Fruit fly (Drosophila melanogaster) whole organism, embryonic: ENCODE data around the gene Trpgamma.

ENCODE experiments used
- ATbp ChIP-seq: fragments of 200-800 bp; sonication (Bioruptor generic); optimal IDR thresholded peaks from 2 replicates; lab custom pipeline; 2017; ENCODE audit warnings: missing biosample characterization, mild to moderate bottlenecking, missing genetic modification characterization, missing genetic modification reagents
- Bteb2 ChIP-seq: fragments of 200-800 bp; sonication (Bioruptor generic); optimal IDR thresholded peaks from 2 replicates; lab custom pipeline; 2016; ENCODE audit warnings: missing biosample characterization, missing genetic modification characterization
- CG10274 ChIP-seq: fragments of 200-800 bp; sonication (Bioruptor generic); optimal IDR thresholded peaks from 3 replicates; lab custom pipeline; 2017; ENCODE audit warnings: missing biosample characterization, mild to moderate bottlenecking, missing genetic modification characterization
- CG10431 ChIP-seq: fragments of 200-800 bp; sonication (Bioruptor generic); optimal IDR thresholded peaks from 3 replicates; lab custom pipeline; 2018; ENCODE audit warnings: missing biosample characterization, mild to moderate bottlenecking, missing genetic modification characterization
- CG14441 ChIP-seq: fragments of 200-800 bp; sonication (Bioruptor generic); IDR thresholded peaks from 2 replicates; pipeline ENCODE4 v1.3.6; 2022; ENCODE audit warnings: missing biosample characterization, missing genetic modification characterization
- CG16815 ChIP-seq: fragments of 200-800 bp; sonication (Bioruptor generic); optimal IDR thresholded peaks from 3 replicates; lab custom pipeline; 2017; ENCODE audit warnings: missing biosample characterization, mild to moderate bottlenecking, missing genetic modification characterization
- CG17359 ChIP-seq: fragments of 200-800 bp; sonication (Bioruptor generic); optimal IDR thresholded peaks from 3 replicates; lab custom pipeline; 2018; ENCODE audit warnings: missing biosample characterization, mild to moderate bottlenecking, missing genetic modification characterization, moderate library complexity
- CG17361 ChIP-seq: fragments of 200-800 bp; sonication (Bioruptor generic); IDR thresholded peaks from 3 replicates; pipeline ENCODE4 v1.3.6; 2022; ENCODE audit warnings: missing biosample characterization, missing genetic modification characterization
- CG17568 ChIP-seq: fragments of 200-800 bp; sonication (Bioruptor generic); optimal IDR thresholded peaks from 2 replicates; lab custom pipeline; 2018; ENCODE audit warnings: missing biosample characterization, mild to moderate bottlenecking, missing genetic modification characterization, moderate library complexity
- CG2199 ChIP-seq: fragments of 200-800 bp; sonication (Bioruptor generic); IDR thresholded peaks from 3 replicates; pipeline ENCODE4 v1.3.6; 2022; ENCODE audit warnings: missing biosample characterization, missing genetic modification characterization
- CG2889 ChIP-seq: fragments of 200-800 bp; sonication (Bioruptor generic); IDR thresholded peaks from 3 replicates; pipeline ENCODE4 v1.3.6; 2022; ENCODE audit warnings: missing biosample characterization, missing genetic modification characterization
- CG30431 ChIP-seq: fragments of 200-800 bp; sonication (Bioruptor generic); optimal IDR thresholded peaks from 2 replicates; lab custom pipeline; 2017; ENCODE audit warnings: missing biosample characterization, missing genetic modification characterization
- CG3065 ChIP-seq: fragments of 200-800 bp; sonication (Bioruptor generic); optimal IDR thresholded peaks from 2 replicates; lab custom pipeline; 2016; ENCODE audit warnings: missing biosample characterization, missing genetic modification characterization
- CG3163 ChIP-seq: fragments of 200-800 bp; sonication (Bioruptor generic); optimal IDR thresholded peaks from 3 replicates; lab custom pipeline; 2016; ENCODE audit warnings: missing biosample characterization, missing genetic modification characterization
- CG3407 ChIP-seq: fragments of 200-800 bp; sonication (Bioruptor generic); optimal IDR thresholded peaks from 2 replicates; lab custom pipeline; 2018; ENCODE audit warnings: missing biosample characterization, mild to moderate bottlenecking, missing genetic modification characterization
- CG4328 ChIP-seq: fragments of 200-800 bp; sonication (Bioruptor generic); optimal IDR thresholded peaks from 3 replicates; lab custom pipeline; 2017; ENCODE audit warnings: missing biosample characterization, missing genetic modification reagents, missing genetic modification characterization
- CG43689 ChIP-seq: fragments of 200-800 bp; sonication (Bioruptor generic); IDR thresholded peaks from 2 replicates; pipeline ENCODE4 v1.3.6; 2022; ENCODE audit warnings: missing biosample characterization, missing genetic modification characterization
- CG6683 ChIP-seq: fragments of 200-800 bp; sonication (Bioruptor generic); optimal IDR thresholded peaks from 2 replicates; lab custom pipeline; 2017; ENCODE audit warnings: missing biosample characterization, mild to moderate bottlenecking, missing genetic modification characterization, missing genetic modification reagents
- CG7357 ChIP-seq: fragments of 200-800 bp; sonication (Bioruptor generic); IDR thresholded peaks from 3 replicates; pipeline ENCODE4 v1.3.6; 2022; ENCODE audit warnings: missing biosample characterization, missing genetic modification characterization
- CG8281 ChIP-seq: fragments of 200-800 bp; sonication (Bioruptor generic); optimal IDR thresholded peaks from 2 replicates; lab custom pipeline; 2018; ENCODE audit warnings: missing biosample characterization, mild to moderate bottlenecking, missing genetic modification characterization, moderate library complexity
- Dip2 ChIP-seq: fragments of 200-800 bp; sonication (Bioruptor generic); IDR thresholded peaks from 2 replicates; pipeline ENCODE4 v1.3.6; 2022; ENCODE audit warnings: missing biosample characterization, missing genetic modification characterization
- Doc2 ChIP-seq: fragments of 200-800 bp; sonication (Bioruptor generic); IDR thresholded peaks from 2 replicates; pipeline ENCODE4 v1.3.6; 2022; ENCODE audit warnings: missing biosample characterization, missing genetic modification characterization
- ERR ChIP-seq: fragments of 200-800 bp; sonication (Bioruptor generic); optimal IDR thresholded peaks from 2 replicates; lab custom pipeline; 2016; ENCODE audit warnings: missing biosample characterization, missing genetic modification characterization
- GATAe ChIP-seq: fragments of 200-800 bp; sonication (Bioruptor generic); conservative IDR thresholded peaks from 2 replicates; pipeline ENCODE4 v1.3.6; 2022; ENCODE audit warnings: missing biosample characterization, missing genetic modification characterization
- HLHmδ ChIP-seq: fragments of 200-800 bp; sonication (Bioruptor generic); optimal IDR thresholded peaks from 2 replicates; lab custom pipeline; 2018; ENCODE audit warnings: missing biosample characterization, mild to moderate bottlenecking, missing genetic modification characterization, moderate library complexity
- Hey ChIP-seq: fragments of 200-800 bp; sonication (Bioruptor generic); optimal IDR thresholded peaks from 3 replicates; lab custom pipeline; 2018; ENCODE audit warnings: missing biosample characterization, mild to moderate bottlenecking, missing genetic modification characterization
- MBD-R2 ChIP-seq: fragments of 200-800 bp; sonication (Bioruptor generic); IDR thresholded peaks from 2 replicates; pipeline ENCODE4 v1.3.6; 2022; ENCODE audit warnings: missing biosample characterization, missing genetic modification characterization
- Myb ChIP-seq: fragments of 200-800 bp; sonication (Bioruptor generic); optimal IDR thresholded peaks from 2 replicates; lab custom pipeline; 2016; ENCODE audit warnings: missing biosample characterization, missing genetic modification characterization
- Nf-YC ChIP-seq: fragments of 200-800 bp; optimal IDR thresholded peaks from 3 replicates; lab custom pipeline; 2019; ENCODE audit warnings: missing biosample characterization, mild to moderate bottlenecking, missing genetic modification characterization, moderate library complexity
- Sox100B ChIP-seq: fragments of 200-800 bp; sonication (Bioruptor generic); optimal IDR thresholded peaks from 3 replicates; lab custom pipeline; 2018; ENCODE audit warnings: missing biosample characterization, mild to moderate bottlenecking, missing genetic modification characterization
- Spps ChIP-seq: fragments of 200-800 bp; sonication (Bioruptor generic); optimal IDR thresholded peaks from 2 replicates; lab custom pipeline; 2018; ENCODE audit warnings: missing biosample characterization, mild to moderate bottlenecking, missing genetic modification characterization
- Tbp ChIP-seq: fragments of >200 bp; optimal IDR thresholded peaks from 2 replicates; lab custom pipeline; 2018; ENCODE audit warnings: missing biosample characterization, missing genetic modification characterization
- abd-A ChIP-seq: fragments of 200-800 bp; sonication (Bioruptor generic); optimal IDR thresholded peaks from 3 replicates; lab custom pipeline; 2019; ENCODE audit warnings: missing biosample characterization, mild to moderate bottlenecking, missing genetic modification characterization, moderate library complexity
- chif ChIP-seq, 2 experiments: fragments of 200-800 bp; sonication (Bioruptor generic); optimal IDR thresholded peaks; 3 replicates each; lab custom pipeline; 2016; ENCODE audit warnings: missing biosample characterization in 2 of 2, missing genetic modification characterization in 2 of 2
- cwo ChIP-seq: fragments of 200-800 bp; sonication (Bioruptor generic); optimal IDR thresholded peaks from 3 replicates; lab custom pipeline; 2017; ENCODE audit warnings: missing biosample characterization, missing genetic modification characterization, mild to moderate bottlenecking, moderate library complexity, missing genetic modification reagents
- dan ChIP-seq: fragments of 200-800 bp; sonication (Bioruptor generic); IDR thresholded peaks from 2 replicates; pipeline ENCODE4 v1.3.6; 2022; ENCODE audit warnings: missing biosample characterization, missing genetic modification characterization
- en ChIP-seq: fragments of 200-800 bp; sonication (Bioruptor generic); optimal IDR thresholded peaks from 2 replicates; lab custom pipeline; 2016; ENCODE audit warnings: missing biosample characterization, missing genetic modification characterization
- eve ChIP-seq, 2 experiments: fragments of >200 bp; optimal IDR thresholded peaks; 2 replicates each; lab custom pipeline; 2017; ENCODE audit warnings: missing biosample characterization in 2 of 2, missing genetic modification characterization in 2 of 2
- gsb ChIP-seq: fragments of 200-800 bp; sonication (Bioruptor generic); IDR thresholded peaks from 2 replicates; pipeline ENCODE4 v1.3.6; 2022; ENCODE audit warnings: missing biosample characterization, missing genetic modification characterization
- hkb ChIP-seq, 2 experiments: fragments of 200-800 bp in 1 of 2; fragments of >200 bp in 1 of 2; sonication (Bioruptor generic) in 1 of 2; IDR thresholded peaks in 1 of 2; optimal IDR thresholded peaks in 1 of 2; 2 replicates each; pipeline versions ENCODE4 v1.3.6 to Lab custom; 2017 to 2022; ENCODE audit warnings: missing biosample characterization in 1 of 2, missing genetic modification characterization in 1 of 2
- jigr1 ChIP-seq: fragments of 200-800 bp; sonication (Bioruptor generic); IDR thresholded peaks from 3 replicates; pipeline ENCODE4 v1.3.6; 2022; ENCODE audit warnings: missing biosample characterization, missing genetic modification characterization
- jumu ChIP-seq: fragments of 200-800 bp; sonication (Bioruptor generic); optimal IDR thresholded peaks from 3 replicates; lab custom pipeline; 2016; ENCODE audit warnings: missing biosample characterization, missing genetic modification characterization
- lbe ChIP-seq: fragments of 200-800 bp; sonication (Bioruptor generic); optimal IDR thresholded peaks from 2 replicates; lab custom pipeline; 2016; ENCODE audit warnings: missing biosample characterization, mild to moderate bottlenecking, missing genetic modification characterization
- maf-S ChIP-seq: fragments of 200-800 bp; sonication (Bioruptor generic); optimal IDR thresholded peaks from 2 replicates; lab custom pipeline; 2016; ENCODE audit warnings: missing biosample characterization, missing genetic modification characterization
- mam ChIP-seq: fragments of 200-800 bp; sonication (Bioruptor generic); optimal IDR thresholded peaks from 3 replicates; lab custom pipeline; 2016; ENCODE audit warnings: missing biosample characterization, missing genetic modification characterization
- sens-2 ChIP-seq: fragments of 200-800 bp; sonication (Bioruptor generic); IDR thresholded peaks from 2 replicates; pipeline ENCODE4 v1.3.6; 2022; ENCODE audit warnings: missing biosample characterization, missing genetic modification characterization
- tna ChIP-seq: fragments of 200-800 bp; sonication (Bioruptor generic); IDR thresholded peaks from 2 replicates; pipeline ENCODE4 v1.3.6; 2022; ENCODE audit warnings: missing biosample characterization, missing genetic modification characterization; ENCODE audit not compliant: partially characterized antibody
- unc-4 ChIP-seq: fragments of 200-800 bp; sonication (Bioruptor generic); IDR thresholded peaks from 2 replicates; pipeline ENCODE4 v1.3.6; 2022; ENCODE audit warnings: missing biosample characterization, missing genetic modification characterization; ENCODE audit not compliant: partially characterized antibody
- vvl ChIP-seq: fragments of 200-800 bp; sonication (Bioruptor generic); IDR thresholded peaks from 2 replicates; pipeline ENCODE4 v1.3.6; 2022; ENCODE audit warnings: missing biosample characterization, missing genetic modification characterization
- z ChIP-seq: fragments of 200-800 bp; sonication (Bioruptor generic); IDR thresholded peaks from 3 replicates; pipeline ENCODE4 v1.3.6; 2022; ENCODE audit warnings: missing biosample characterization, missing genetic modification characterization
- zf30C ChIP-seq: fragments of 200-800 bp; sonication (Bioruptor generic); optimal IDR thresholded peaks from 3 replicates; lab custom pipeline; 2018; ENCODE audit warnings: missing biosample characterization, mild to moderate bottlenecking, missing genetic modification characterization

The Trpgamma gene

dm6 chr2L:16656692-16657109, 19.8 kb downstream of the Trpgamma start (continued):
- TF ChIP-seq en (GFP tag; lab: Kevin White, UChicago) = no peak
- TF ChIP-seq ATbp (GFP tag; lab: Kevin White, UChicago) = no peak
- no peak for TF ChIP-seq sens-2 (GFP tag; lab: Robert Waterston, UW)
- TF ChIP-seq CG3407 = peak; percentile 28
- TF ChIP-seq CG10274 (GFP tag; lab: Kevin White, UChicago) = no peak
- no peak for TF ChIP-seq CG3065 (GFP tag; lab: Kevin White, UChicago)
- TF ChIP-seq CG17568 = no peak
- TF ChIP-seq cwo = no peak
- TF ChIP-seq Sox100B (GFP tag; lab: Kevin White, UChicago) = no peak
- TF ChIP-seq Bteb2 (GFP tag; lab: Kevin White, UChicago) = peak; percentile 27
- TF ChIP-seq hkb (optimal IDR thresholded peaks at IDR 0.05; lab: Kevin White, UChicago) = no peak
- peak; percentile 76 for TF ChIP-seq hkb (GFP tag; IDR thresholded peaks at IDR 0.05; lab: Robert Waterston, UW)
- no peak for TF ChIP-seq zf30C (GFP tag; lab: Kevin White, UChicago)
- TF ChIP-seq tna (GFP tag; lab: Robert Waterston, UW) = no peak
- peak; percentile 79; the same call in 1 of the 3 replicates for TF ChIP-seq jigr1 (GFP tag; lab: Robert Waterston, UW)
- peak; percentile 72 for TF ChIP-seq CG14441
- TF ChIP-seq CG2199 (GFP tag; lab: Robert Waterston, UW) = 0 out of 3 replicates have a peak, but pooled peaks have one; percentile 53
- TF ChIP-seq dan (GFP tag; lab: Robert Waterston, UW) = no peak
- TF ChIP-seq CG8281 (tag; lab: Kevin White, UChicago) = no peak
- TF ChIP-seq lbe = peak; percentile 1
- TF ChIP-seq ERR (GFP tag; lab: Kevin White, UChicago) = no peak
- peak; percentile 35 for TF ChIP-seq Spps (tag; lab: Kevin White, UChicago)
- peak; percentile 76 for TF ChIP-seq Myb (GFP tag; lab: Kevin White, UChicago)
- TF ChIP-seq maf-S (GFP tag; lab: Kevin White, UChicago) = peak; percentile 22
- TF ChIP-seq Tbp = no peak
- TF ChIP-seq MBD-R2 (GFP tag; lab: Robert Waterston, UW) = peak; percentile 51
- no peak for TF ChIP-seq Nf-YC (tag; lab: Kevin White, UChicago)
- TF ChIP-seq CG43689 (GFP tag; lab: Robert Waterston, UW) = no peak
- TF ChIP-seq eve (GFP tag; optimal IDR thresholded peaks at IDR 0.05; lab: Kevin White, UChicago) = no peak
- TF ChIP-seq unc-4 (GFP tag; lab: Robert Waterston, UW) = no peak
- no peak for TF ChIP-seq z (GFP tag; lab: Robert Waterston, UW)
- no peak for TF ChIP-seq CG3163 (GFP tag; lab: Kevin White, UChicago)
- no peak for TF ChIP-seq abd-A
- 0 out of 3 replicates have a peak, but pooled peaks have one; percentile 57 for TF ChIP-seq CG2889 (GFP tag; lab: Robert Waterston, UW)
- peak; percentile 89 for TF ChIP-seq CG17361
- no peak for TF ChIP-seq CG4328 (GFP tag; lab: Kevin White, UChicago)
- TF ChIP-seq GATAe (GFP tag; lab: Robert Waterston, UW) = no peak
- peak; percentile 12 to 50 for TF ChIP-seq chif (GFP tag; optimal IDR thresholded peaks at IDR 0.05; lab: Kevin White, UChicago)
- TF ChIP-seq gsb (GFP tag; lab: Robert Waterston, UW) = no peak
- TF ChIP-seq jumu = peak; percentile 43
- TF ChIP-seq CG30431 (GFP tag; lab: Kevin White, UChicago) = peak; percentile 2
- TF ChIP-seq CG6683 = no peak
- peak; percentile 58 for TF ChIP-seq CG16815 (GFP tag; lab: Kevin White, UChicago)
- TF ChIP-seq CG17359 (tag; lab: Kevin White, UChicago) = no peak
- peak; percentile 79 for TF ChIP-seq vvl (GFP tag; lab: Robert Waterston, UW)
- peak; percentile 48; the same call in 2 of the 3 replicates for TF ChIP-seq CG7357 (GFP tag; lab: Robert Waterston, UW)
- no peak for TF ChIP-seq Hey (tag; lab: Kevin White, UChicago)
- TF ChIP-seq CG10431 (GFP tag; lab: Kevin White, UChicago) = no peak
- no peak for TF ChIP-seq HLHmδ (GFP tag; lab: Kevin White, UChicago)
- no peak for TF ChIP-seq Doc2
- TF ChIP-seq Dip2 (GFP tag; lab: Robert Waterston, UW) = no peak
- peak; percentile 54 for TF ChIP-seq mam (GFP tag; lab: Kevin White, UChicago)
